Worm (Caenorhabditis elegans) whole organism, L4 larva: ENCODE results near the gene spop-1.
A peak's percentile ranks its signal among the peaks of the same experiment; 100 is the strongest.

Experiments
- D1046.2 ChIP-seq: fragments of 200-800 bp; sonication (Bioruptor generic); IDR thresholded peaks from 2 replicates; pipeline ENCODE4 v1.3.6; 2022; ENCODE audit warnings: missing genetic modification characterization, missing compliant biosample characterization
- F10B5.3 ChIP-seq: sonication (generic microtip); optimal IDR thresholded peaks from 2 replicates; lab custom pipeline; 2016; ENCODE audit warnings: mild to moderate bottlenecking, missing genetic modification characterization, missing compliant biosample characterization
- F26F4.8 ChIP-seq: fragments of 200-800 bp; sonication (Bioruptor generic); conservative IDR thresholded peaks from 2 replicates; pipeline ENCODE4 v1.3.6; 2022; ENCODE audit warnings: missing genetic modification characterization, missing compliant biosample characterization
- T20F7.1 ChIP-seq: fragments of 200-800 bp; sonication (Bioruptor generic); optimal IDR thresholded peaks from 2 replicates; lab custom pipeline; 2018; ENCODE audit warnings: mild to moderate bottlenecking, missing genetic modification characterization, missing compliant biosample characterization
- T26A8.4 ChIP-seq: fragments of 200-800 bp; sonication (Bioruptor generic); IDR thresholded peaks from 2 replicates; pipeline ENCODE4 v1.3.6; 2022; ENCODE audit warnings: missing genetic modification characterization, missing compliant biosample characterization
- Y105C5A.15 ChIP-seq: fragments of 200-800 bp; sonication (Bioruptor generic); IDR thresholded peaks from 2 replicates; pipeline ENCODE4 v1.3.6; 2022; ENCODE audit warnings: missing genetic modification characterization, missing compliant biosample characterization
- Y75B8A.6 ChIP-seq: fragments of 200-800 bp; sonication (Bioruptor generic); IDR thresholded peaks from 2 replicates; pipeline ENCODE4 v1.3.6; 2022; ENCODE audit warnings: missing genetic modification reagents, missing genetic modification characterization, missing compliant biosample characterization
- ZK337.2 ChIP-seq: fragments of 200-800 bp; sonication (Bioruptor generic); IDR thresholded peaks from 2 replicates; pipeline ENCODE4 v1.3.6; 2022; ENCODE audit warnings: missing genetic modification reagents, missing genetic modification characterization, missing compliant biosample characterization
- ZK546.5 ChIP-seq, 2 experiments: sonication (generic microtip); optimal IDR thresholded peaks; 2 replicates each; lab custom pipeline; 2017; ENCODE audit warnings: missing biosample characterization in 2 of 2, missing genetic modification characterization in 2 of 2
- ama-1 ChIP-seq: fragments of 150-350 bp; optimal IDR thresholded peaks from 2 replicates; lab custom pipeline; 2014; ENCODE audit warnings: inconsistent platforms, mixed read lengths
- ctbp-1 ChIP-seq: fragments of 200-800 bp; sonication (Bioruptor generic); IDR thresholded peaks from 2 replicates; pipeline ENCODE4 v1.3.6; 2022; ENCODE audit warnings: missing genetic modification reagents, missing genetic modification characterization, missing compliant biosample characterization
- daf-12 ChIP-seq: fragments of 150-350 bp; optimal IDR thresholded peaks from 2 replicates; lab custom pipeline; 2014; ENCODE audit warnings: missing biosample characterization, missing genetic modification reagents, missing genetic modification characterization
- daf-16 ChIP-seq, 3 experiments: sonication (generic microtip); optimal IDR thresholded peaks; 2 replicates each; lab custom pipeline; 2016 to 2017; ENCODE audit warnings: missing genetic modification characterization in 3 of 3, missing genetic modification reagents in 3 of 3, mild to moderate bottlenecking in 2 of 3, missing compliant biosample characterization in 2 of 3, missing biosample characterization in 1 of 3, moderate library complexity in 1 of 3
- daf-8 ChIP-seq: fragments of 200-800 bp; sonication (Bioruptor generic); IDR thresholded peaks from 2 replicates; pipeline ENCODE4 v1.3.6; 2022; ENCODE audit warnings: missing genetic modification characterization, missing compliant biosample characterization
- dmd-6 ChIP-seq: fragments of 200-800 bp; sonication (Bioruptor generic); IDR thresholded peaks from 2 replicates; pipeline ENCODE4 v1.3.6; 2022; ENCODE audit warnings: missing genetic modification reagents, missing genetic modification characterization, missing compliant biosample characterization
- egl-27 ChIP-seq: sonication (generic microtip); optimal IDR thresholded peaks from 3 replicates; lab custom pipeline; 2017; ENCODE audit warnings: missing biosample characterization, missing genetic modification reagents, missing genetic modification characterization
- fkh-10 ChIP-seq: fragments of 150-350 bp; optimal IDR thresholded peaks from 2 replicates; lab custom pipeline; 2014; ENCODE audit warnings: missing biosample characterization, missing genetic modification reagents, missing genetic modification characterization
- fos-1 ChIP-seq: fragments of 150-350 bp; optimal IDR thresholded peaks from 2 replicates; lab custom pipeline; 2014; ENCODE audit warnings: missing biosample characterization, missing genetic modification characterization
- gei-8 ChIP-seq: fragments of 200-800 bp; sonication (Bioruptor generic); optimal IDR thresholded peaks from 2 replicates; lab custom pipeline; 2018; ENCODE audit warnings: mild to moderate bottlenecking, missing genetic modification characterization, missing compliant biosample characterization
- hif-1 ChIP-seq, 2 experiments: sonication (generic microtip); optimal IDR thresholded peaks; 2 replicates each; lab custom pipeline; 2016 to 2017; ENCODE audit warnings: missing compliant biosample characterization in 2 of 2, missing genetic modification characterization in 2 of 2, missing genetic modification reagents in 2 of 2, missing genotype in 2 of 2, mild to moderate bottlenecking in 1 of 2
- hlh-30 ChIP-seq: sonication (generic microtip); optimal IDR thresholded peaks from 2 replicates; lab custom pipeline; 2017; ENCODE audit warnings: antibody characterized with exemption, mild to moderate bottlenecking, missing genetic modification characterization, missing compliant biosample characterization; ENCODE audit not compliant: insufficient read depth
- jun-1 ChIP-seq: fragments of 150-350 bp; optimal IDR thresholded peaks from 2 replicates; lab custom pipeline; 2014; ENCODE audit warnings: missing biosample characterization, missing genetic modification reagents, missing genetic modification characterization
- lin-15B ChIP-seq: fragments of 150-350 bp; sonication (generic microtip); optimal IDR thresholded peaks from 3 replicates; lab custom pipeline; 2014; ENCODE audit warnings: missing biosample characterization, missing genetic modification characterization
- lin-38 ChIP-seq: fragments of 200-800 bp; sonication (Bioruptor generic); IDR thresholded peaks from 2 replicates; pipeline ENCODE4 v1.3.6; 2022; ENCODE audit warnings: missing genetic modification reagents, missing genetic modification characterization, missing compliant biosample characterization
- lin-39 ChIP-seq: fragments of 150-350 bp; optimal IDR thresholded peaks from 2 replicates; lab custom pipeline; 2014; ENCODE audit warnings: missing biosample characterization, missing genetic modification reagents, missing genetic modification characterization
- lsy-2 ChIP-seq, 2 experiments: fragments of 150-350 bp in 1 of 2; sonication (generic microtip) in 1 of 2; optimal IDR thresholded peaks; 2 replicates each; lab custom pipeline; 2014 to 2017; ENCODE audit warnings: missing biosample characterization in 2 of 2, missing genetic modification characterization in 2 of 2
- madf-9 ChIP-seq: fragments of 200-800 bp; sonication (Bioruptor generic); conservative IDR thresholded peaks from 2 replicates; pipeline ENCODE4 v1.3.6; 2022; ENCODE audit warnings: missing genetic modification reagents, missing genetic modification characterization, missing compliant biosample characterization
- mes-2 ChIP-seq: sonication (generic microtip); optimal IDR thresholded peaks from 2 replicates; lab custom pipeline; 2016; ENCODE audit warnings: missing genotype, mild to moderate bottlenecking, missing genetic modification characterization, missing compliant biosample characterization; ENCODE audit not compliant: poor library complexity, severe bottlenecking
- mxl-2 ChIP-seq: fragments of 200-800 bp; sonication (Bioruptor generic); conservative IDR thresholded peaks from 2 replicates; pipeline ENCODE4 v1.3.6; 2022; ENCODE audit warnings: missing genetic modification reagents, missing genetic modification characterization, missing compliant biosample characterization
- nhr-10 ChIP-seq: fragments of 150-350 bp; optimal IDR thresholded peaks from 2 replicates; lab custom pipeline; 2014; ENCODE audit warnings: missing biosample characterization, missing genetic modification characterization
- nhr-111 ChIP-seq: fragments of 200-800 bp; sonication (Bioruptor generic); optimal IDR thresholded peaks from 2 replicates; lab custom pipeline; 2018; ENCODE audit warnings: mild to moderate bottlenecking, missing genetic modification characterization, missing compliant biosample characterization
- nhr-25 ChIP-seq: sonication (generic microtip); optimal IDR thresholded peaks from 2 replicates; lab custom pipeline; 2017; ENCODE audit warnings: missing genetic modification characterization, mild to moderate bottlenecking, missing compliant biosample characterization, antibody characterized with exemption, moderate library complexity, borderline replicate concordance; ENCODE audit not compliant: insufficient read depth
- nhr-41 ChIP-seq: fragments of 200-800 bp; sonication (Bioruptor generic); IDR thresholded peaks from 2 replicates; pipeline ENCODE4 v1.3.6; 2022; ENCODE audit warnings: missing genetic modification reagents, missing genetic modification characterization, missing compliant biosample characterization
- nhr-42 ChIP-seq: fragments of 200-800 bp; sonication (Bioruptor generic); IDR thresholded peaks from 2 replicates; pipeline ENCODE4 v1.3.6; 2022; ENCODE audit warnings: missing genetic modification characterization, missing compliant biosample characterization
- nhr-48 ChIP-seq: sonication (generic microtip); optimal IDR thresholded peaks from 2 replicates; lab custom pipeline; 2016; ENCODE audit warnings: mild to moderate bottlenecking, missing genetic modification characterization, missing compliant biosample characterization
- nhr-76 ChIP-seq: fragments of 150-350 bp; optimal IDR thresholded peaks from 2 replicates; lab custom pipeline; 2014; ENCODE audit warnings: missing biosample characterization, missing genetic modification characterization
- pha-4 ChIP-seq, 2 experiments: fragments of 150-350 bp in 1 of 2; fragments of 200-800 bp in 1 of 2; sonication (Bioruptor generic) in 1 of 2; IDR thresholded peaks in 1 of 2; optimal IDR thresholded peaks in 1 of 2; 2 replicates each; pipeline versions ENCODE4 v1.3.6 to Lab custom; 2014 to 2022; ENCODE audit warnings: missing genetic modification characterization in 2 of 2, missing genetic modification reagents in 2 of 2, missing biosample characterization in 1 of 2, missing compliant biosample characterization in 1 of 2
- php-3 ChIP-seq: fragments of 200-800 bp; sonication (Bioruptor generic); IDR thresholded peaks from 2 replicates; pipeline ENCODE4 v1.3.6; 2022; ENCODE audit warnings: missing genetic modification reagents, missing genetic modification characterization, missing compliant biosample characterization
- rbr-2 ChIP-seq: sonication (generic microtip); optimal IDR thresholded peaks from 2 replicates; lab custom pipeline; 2016; ENCODE audit warnings: missing genotype, missing genetic modification characterization, missing compliant biosample characterization
- sdz-12 ChIP-seq: fragments of 200-800 bp; sonication (Bioruptor generic); optimal IDR thresholded peaks from 2 replicates; lab custom pipeline; 2018; ENCODE audit warnings: mild to moderate bottlenecking, missing genetic modification characterization, missing compliant biosample characterization
- set-16 ChIP-seq: fragments of 200-800 bp; sonication (Bioruptor generic); IDR thresholded peaks from 2 replicates; pipeline ENCODE4 v1.3.6; 2022; ENCODE audit warnings: missing genetic modification reagents, missing genetic modification characterization, missing compliant biosample characterization
- spr-1 ChIP-seq: sonication (generic microtip); optimal IDR thresholded peaks from 2 replicates; lab custom pipeline; 2016; ENCODE audit warnings: mild to moderate bottlenecking, missing genetic modification characterization, missing compliant biosample characterization
- tag-97 ChIP-seq: fragments of 200-800 bp; sonication (Bioruptor generic); IDR thresholded peaks from 2 replicates; pipeline ENCODE4 v1.3.6; 2022; ENCODE audit warnings: missing genetic modification characterization, missing compliant biosample characterization
- unc-130 ChIP-seq: sonication (generic microtip); optimal IDR thresholded peaks from 2 replicates; lab custom pipeline; 2016; ENCODE audit warnings: missing genetic modification reagents, missing genetic modification characterization, missing compliant biosample characterization
- zag-1 ChIP-seq: fragments of 150-350 bp; optimal IDR thresholded peaks from 2 replicates; lab custom pipeline; 2014; ENCODE audit warnings: missing biosample characterization, missing genetic modification characterization
- zfp-3 ChIP-seq: fragments of 200-800 bp; sonication (Bioruptor generic); conservative IDR thresholded peaks from 2 replicates; pipeline ENCODE4 v1.3.6; 2022; ENCODE audit warnings: missing genetic modification reagents, missing genetic modification characterization, missing compliant biosample characterization
- zip-11 ChIP-seq: fragments of 200-800 bp; sonication (Bioruptor generic); IDR thresholded peaks from 2 replicates; pipeline ENCODE4 v1.3.6; 2022; ENCODE audit warnings: missing genetic modification characterization, missing compliant biosample characterization
- zip-2 ChIP-seq: fragments of 150-350 bp; optimal IDR thresholded peaks from 2 replicates; lab custom pipeline; 2014; ENCODE audit warnings: missing biosample characterization, missing genetic modification characterization
- ztf-7 ChIP-seq: fragments of 150-350 bp; optimal IDR thresholded peaks from 2 replicates; lab custom pipeline; 2014; ENCODE audit warnings: missing biosample characterization, missing genetic modification characterization

spop-1 gene

ce11 chrIII:10123586-10124233 is 25.8 kb upstream of the spop-1 start, which contains the start of gene ttll-4 (continued):
- no peak for TF ChIP-seq jun-1
- TF ChIP-seq nhr-42 (GFP tag; lab: Robert Waterston, UW) = 0 out of 2 replicates have a peak, but pooled peaks have one; percentile 37
- no peak for TF ChIP-seq set-16 (GFP tag; lab: Robert Waterston, UW)
- no peak for TF ChIP-seq gei-8 (GFP tag; lab: Kevin White, UChicago)
- TF ChIP-seq ZK337.2 (GFP tag; lab: Robert Waterston, UW) = no peak
- TF ChIP-seq ztf-7 (tag; lab: Kevin White, UChicago) = no peak
- no peak for TF ChIP-seq zfp-3 (GFP tag; lab: Robert Waterston, UW)
- peak; percentile 57 for TF ChIP-seq unc-130 (GFP tag; lab: Kevin White, UChicago)
- TF ChIP-seq lin-15B (tag; lab: Kevin White, UChicago) = no peak
- TF ChIP-seq pha-4 (GFP tag; IDR thresholded peaks at IDR 0.05; lab: Robert Waterston, UW) = no peak
- no peak for TF ChIP-seq pha-4 (tag; optimal IDR thresholded peaks at IDR 0.05; lab: Kevin White, UChicago)
- no peak for TF ChIP-seq daf-12 (tag; lab: Kevin White, UChicago)
- TF ChIP-seq lin-38 (GFP tag; lab: Robert Waterston, UW) = peak; percentile 95
- no peak for TF ChIP-seq mxl-2
- peak; percentile 24 for TF ChIP-seq T20F7.1 (GFP tag; lab: Kevin White, UChicago)
- no peak for TF ChIP-seq nhr-111 (GFP tag; lab: Kevin White, UChicago)
- no peak for TF ChIP-seq php-3 (GFP tag; lab: Robert Waterston, UW)
- peak; percentile 94 for TF ChIP-seq mes-2
- no peak for TF ChIP-seq sdz-12
- TF ChIP-seq egl-27 (tag; lab: Kevin White, UChicago) = no peak
- TF ChIP-seq nhr-76 (tag; lab: Kevin White, UChicago) = no peak
- peak; percentile 65 for TF ChIP-seq rbr-2 (tag; lab: Kevin White, UChicago)
- TF ChIP-seq nhr-41 (GFP tag; lab: Robert Waterston, UW) = no peak
- TF ChIP-seq lsy-2 (tag; optimal IDR thresholded peaks at IDR 0.05; lab: Kevin White, UChicago) = peak in 1 of 2 experiments; percentile 62
- no peak for TF ChIP-seq nhr-10 (tag; lab: Kevin White, UChicago)
- TF ChIP-seq fos-1 (tag; lab: Kevin White, UChicago) = no peak
- no peak for TF ChIP-seq ama-1 (lab: Kevin White, UChicago)
- TF ChIP-seq fkh-10 (GFP tag; lab: Kevin White, UChicago) = no peak
- TF ChIP-seq Y75B8A.6 (GFP tag; lab: Robert Waterston, UW) = no peak
- TF ChIP-seq daf-8 (GFP tag; lab: Robert Waterston, UW) = no peak
- TF ChIP-seq D1046.2 (GFP tag; lab: Robert Waterston, UW) = peak; percentile 21; the same call in 1 of the 2 replicates
- TF ChIP-seq F26F4.8 = no peak
- no peak for TF ChIP-seq nhr-48
- peak; percentile 53 for TF ChIP-seq ctbp-1 (GFP tag; lab: Robert Waterston, UW)
- TF ChIP-seq hlh-30 (tag; lab: Kevin White, UChicago) = no peak
- TF ChIP-seq lin-39 (tag; lab: Kevin White, UChicago) = no peak
- no peak for TF ChIP-seq tag-97 (GFP tag; lab: Robert Waterston, UW)
- no peak for TF ChIP-seq ZK546.5 (tag; optimal IDR thresholded peaks at IDR 0.05; lab: Kevin White, UChicago)
- TF ChIP-seq zip-11 (GFP tag; lab: Robert Waterston, UW) = no peak
- TF ChIP-seq madf-9 (GFP tag; lab: Robert Waterston, UW) = 0 out of 2 replicates have a peak, but pooled peaks have one; percentile 52
- TF ChIP-seq F10B5.3 (tag; lab: Kevin White, UChicago) = no peak
- TF ChIP-seq hif-1 (tag; optimal IDR thresholded peaks at IDR 0.05; lab: Kevin White, UChicago) = peak in 1 of 2 experiments; percentile 20
- no peak for TF ChIP-seq zag-1 (tag; lab: Kevin White, UChicago)
- TF ChIP-seq dmd-6 (GFP tag; lab: Robert Waterston, UW) = peak; percentile 40; the same call in 1 of the 2 replicates
- TF ChIP-seq daf-16 (GFP tag; optimal IDR thresholded peaks at IDR 0.05; lab: Kevin White, UChicago) = no peak
- TF ChIP-seq daf-16 (tag; optimal IDR thresholded peaks at IDR 0.05; lab: Kevin White, UChicago) = no peak
- no peak for TF ChIP-seq zip-2 (tag; lab: Kevin White, UChicago)
- TF ChIP-seq spr-1 (tag; lab: Kevin White, UChicago) = no peak
- TF ChIP-seq T26A8.4 = no peak; the same call in 1 of the 2 replicates
- TF ChIP-seq Y105C5A.15 = no peak
- no peak for TF ChIP-seq nhr-25 (tag; lab: Kevin White, UChicago)
